Worm (Caenorhabditis elegans) whole organism, L2 larva: ENCODE measurements around the gene cnc-11.

ENCODE experiments used
- C34F6.9 ChIP-seq: fragments of 150-350 bp; optimal IDR thresholded peaks from 2 replicates; lab custom pipeline; 2014; ENCODE audit warnings: missing biosample characterization, missing genetic modification characterization
- Y55F3AM.14 ChIP-seq: fragments of 200-800 bp; sonication (Bioruptor generic); optimal IDR thresholded peaks from 2 replicates; lab custom pipeline; 2018; ENCODE audit warnings: mild to moderate bottlenecking, missing genetic modification characterization, missing compliant biosample characterization
- ZK546.5 ChIP-seq: sonication (generic microtip); optimal IDR thresholded peaks from 2 replicates; lab custom pipeline; 2017; ENCODE audit warnings: missing biosample characterization, missing genetic modification characterization
- alr-1 ChIP-seq: fragments of 150-350 bp; optimal IDR thresholded peaks from 2 replicates; lab custom pipeline; 2014; ENCODE audit warnings: missing biosample characterization, missing genetic modification characterization
- aly-2 ChIP-seq: fragments of 150-350 bp; optimal IDR thresholded peaks from 2 replicates; lab custom pipeline; 2014; ENCODE audit warnings: missing biosample characterization, missing genetic modification characterization
- blmp-1 ChIP-seq: sonication (generic microtip); optimal IDR thresholded peaks from 2 replicates; lab custom pipeline; 2017; ENCODE audit warnings: missing genetic modification characterization, mild to moderate bottlenecking, missing compliant biosample characterization, antibody characterized with exemption, moderate library complexity; ENCODE audit not compliant: insufficient read depth
- ceh-16 ChIP-seq: fragments of 150-350 bp; optimal IDR thresholded peaks from 2 replicates; lab custom pipeline; 2014; ENCODE audit warnings: missing biosample characterization, missing genetic modification characterization
- ceh-82 ChIP-seq: fragments of 150-350 bp; optimal IDR thresholded peaks from 2 replicates; lab custom pipeline; 2014; ENCODE audit warnings: missing biosample characterization, missing genetic modification characterization
- dmd-4 ChIP-seq: sonication (generic microtip); optimal IDR thresholded peaks from 2 replicates; lab custom pipeline; 2017; ENCODE audit warnings: missing biosample characterization, missing genetic modification characterization
- elt-1 ChIP-seq: fragments of 150-350 bp; optimal IDR thresholded peaks from 2 replicates; lab custom pipeline; 2014; ENCODE audit warnings: missing biosample characterization, missing genetic modification characterization
- elt-3 ChIP-seq: sonication (generic microtip); optimal IDR thresholded peaks from 2 replicates; lab custom pipeline; 2017; ENCODE audit warnings: missing biosample characterization, missing genetic modification characterization
- fos-1 ChIP-seq: fragments of 150-350 bp; optimal IDR thresholded peaks from 2 replicates; lab custom pipeline; 2014; ENCODE audit warnings: missing biosample characterization, missing genetic modification characterization
- lin-13 ChIP-seq: fragments of 150-350 bp; optimal IDR thresholded peaks from 2 replicates; lab custom pipeline; 2014; ENCODE audit warnings: missing biosample characterization, missing genetic modification reagents, missing genetic modification characterization
- mab-5 ChIP-seq: fragments of 150-350 bp; optimal IDR thresholded peaks from 2 replicates; lab custom pipeline; 2014; ENCODE audit warnings: missing biosample characterization, missing genetic modification characterization
- nhr-10 ChIP-seq: sonication (generic microtip); optimal IDR thresholded peaks from 2 replicates; lab custom pipeline; 2017; ENCODE audit warnings: missing biosample characterization, missing genetic modification characterization
- nhr-11 ChIP-seq: fragments of 150-350 bp; optimal IDR thresholded peaks from 2 replicates; lab custom pipeline; 2014; ENCODE audit warnings: missing biosample characterization, missing genetic modification characterization
- nhr-12 ChIP-seq: fragments of 150-350 bp; optimal IDR thresholded peaks from 2 replicates; lab custom pipeline; 2014; ENCODE audit warnings: missing biosample characterization, missing genetic modification characterization
- nhr-21 ChIP-seq: fragments of 150-350 bp; optimal IDR thresholded peaks from 2 replicates; lab custom pipeline; 2014; ENCODE audit warnings: missing biosample characterization, missing genetic modification characterization
- nhr-23 ChIP-seq: fragments of 150-350 bp; optimal IDR thresholded peaks from 2 replicates; lab custom pipeline; 2014; ENCODE audit warnings: missing biosample characterization, missing genetic modification reagents, missing genetic modification characterization
- nhr-237 ChIP-seq: fragments of 150-350 bp; optimal IDR thresholded peaks from 2 replicates; lab custom pipeline; 2014; ENCODE audit warnings: missing biosample characterization, missing genetic modification characterization
- nhr-25 ChIP-seq: fragments of 150-350 bp; sonication (generic microtip); optimal IDR thresholded peaks from 3 replicates; lab custom pipeline; 2014; ENCODE audit warnings: missing biosample characterization, missing genetic modification characterization
- nhr-6 ChIP-seq: fragments of 150-350 bp; optimal IDR thresholded peaks from 2 replicates; lab custom pipeline; 2014; ENCODE audit warnings: missing biosample characterization, missing genetic modification characterization
- nhr-77 ChIP-seq: fragments of 150-350 bp; optimal IDR thresholded peaks from 2 replicates; lab custom pipeline; 2014; ENCODE audit warnings: missing biosample characterization, missing genetic modification characterization
- peb-1 ChIP-seq: fragments of 150-350 bp; optimal IDR thresholded peaks from 2 replicates; lab custom pipeline; 2014; ENCODE audit warnings: missing biosample characterization, missing genetic modification characterization
- sem-4 ChIP-seq: fragments of 150-350 bp; optimal IDR thresholded peaks from 2 replicates; lab custom pipeline; 2014; ENCODE audit warnings: missing biosample characterization, missing genetic modification reagents, missing genetic modification characterization
- skn-1 ChIP-seq: sonication (generic microtip); optimal IDR thresholded peaks from 2 replicates; lab custom pipeline; 2017; ENCODE audit warnings: missing biosample characterization, missing genetic modification characterization
- sma-9 ChIP-seq, 2 experiments: fragments of 150-350 bp in 1 of 2; sonication (generic microtip) in 1 of 2; optimal IDR thresholded peaks; 2 replicates each; lab custom pipeline; 2014 to 2016; ENCODE audit warnings: missing genetic modification characterization in 2 of 2, mild to moderate bottlenecking in 1 of 2, missing biosample characterization in 1 of 2, missing compliant biosample characterization in 1 of 2, missing genetic modification reagents in 1 of 2, moderate library complexity in 1 of 2
- snpc-4 ChIP-seq: fragments of 150-350 bp; optimal IDR thresholded peaks from 2 replicates; lab custom pipeline; 2014; ENCODE audit warnings: missing biosample characterization, missing genetic modification characterization
- unc-39 ChIP-seq: fragments of 150-350 bp; optimal IDR thresholded peaks from 2 replicates; lab custom pipeline; 2014; ENCODE audit warnings: missing biosample characterization, missing genetic modification characterization
- unc-55 ChIP-seq: fragments of 150-350 bp; sonication (generic microtip); optimal IDR thresholded peaks from 3 replicates; lab custom pipeline; 2014; ENCODE audit warnings: missing biosample characterization, missing genetic modification reagents, missing genetic modification characterization
- unc-62 ChIP-seq: fragments of 150-350 bp; optimal IDR thresholded peaks from 2 replicates; lab custom pipeline; 2014; ENCODE audit warnings: missing biosample characterization, missing genetic modification reagents, missing genetic modification characterization
- zag-1 ChIP-seq: fragments of 150-350 bp; optimal IDR thresholded peaks from 2 replicates; lab custom pipeline; 2014; ENCODE audit warnings: missing biosample characterization, missing genetic modification characterization
- ztf-1 ChIP-seq: fragments of 200-800 bp; sonication (Bioruptor generic); conservative IDR thresholded peaks from 2 replicates; pipeline ENCODE4 v1.3.6; 2022; ENCODE audit warnings: missing genetic modification characterization, missing compliant biosample characterization
- ztf-11 ChIP-seq: sonication (generic microtip); optimal IDR thresholded peaks from 2 replicates; lab custom pipeline; 2017; ENCODE audit warnings: missing biosample characterization, missing genetic modification characterization

The cnc-11 gene

ce11 chrV:1442042-1442441, at the start of gene cnc-11:
cnc-11 (plus strand) TSS chrV:1442342.
- no peak for TF ChIP-seq snpc-4
- TF ChIP-seq nhr-11, result no peak
- no peak for TF ChIP-seq mab-5 (tag; lab: Kevin White, UChicago)
- no peak for TF ChIP-seq ztf-1 (GFP tag; lab: Robert Waterston, UW)
- TF ChIP-seq unc-39 (tag; lab: Kevin White, UChicago), result no peak
- no peak for TF ChIP-seq unc-55 (GFP tag; lab: Kevin White, UChicago)
- no peak for TF ChIP-seq sem-4 (tag; lab: Kevin White, UChicago)
- TF ChIP-seq, all 48 proteins: peak for 0

DNA sequence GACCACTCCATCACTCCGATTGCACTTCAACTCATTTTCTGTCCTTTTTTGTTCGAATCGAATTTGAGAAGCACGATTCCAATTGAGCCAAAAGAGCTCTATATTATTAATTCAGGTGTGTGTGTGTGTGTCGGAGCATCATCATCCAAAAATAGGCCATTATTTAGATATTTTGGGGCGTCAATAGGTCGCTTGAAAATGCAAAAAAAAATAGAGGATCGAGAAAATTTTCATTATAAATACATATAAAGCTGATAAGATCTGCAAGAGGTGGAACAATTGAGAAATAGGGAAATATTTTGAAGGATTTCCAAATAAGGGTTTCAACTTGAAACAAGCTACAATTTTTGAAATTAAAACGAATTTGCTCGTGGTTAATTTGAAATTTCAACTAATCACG, 49.2 kb upstream of the cnc-11 start, which contains the start of gene Y75B7AR.1:
Y75B7AR.1 (minus strand) TSS at position 101 of the 400 bp plus-strand sequence.
- TF ChIP-seq nhr-237 (tag; lab: Kevin White, UChicago), result no peak

DNA sequence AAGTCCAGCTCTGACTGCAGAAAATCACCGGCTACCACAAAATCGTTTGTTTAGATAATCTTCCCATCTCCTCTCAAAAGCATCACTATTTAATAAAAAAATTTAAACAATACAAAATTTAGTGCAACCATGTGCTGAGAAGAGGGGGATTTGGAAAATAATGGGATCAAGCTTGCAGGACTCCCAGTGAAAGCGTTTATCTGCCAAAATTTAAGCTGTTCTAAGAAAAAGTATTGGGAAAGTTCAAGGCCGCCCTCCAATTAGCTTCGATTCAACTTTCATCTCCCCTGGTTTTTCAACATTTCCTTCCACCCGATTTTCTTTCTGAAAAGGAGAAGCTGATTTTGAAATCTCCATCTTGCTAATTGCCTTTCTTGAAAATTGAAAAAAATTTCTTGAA, 34.0 kb upstream of the cnc-11 start:
- TF ChIP-seq nhr-21 (no peak), ceh-82 (tag; lab: Kevin White, UChicago) (no peak), peb-1 (no peak), ceh-16 (tag; lab: Kevin White, UChicago) (no peak), zag-1 (tag; lab: Kevin White, UChicago) (no peak), sma-9 (GFP tag; optimal IDR thresholded peaks at IDR 0.05; lab: Kevin White, UChicago) (no peak), sma-9 (tag; optimal IDR thresholded peaks at IDR 0.05; lab: Kevin White, UChicago) (no peak), nhr-23 (tag; lab: Kevin White, UChicago) (no peak)

DNA sequence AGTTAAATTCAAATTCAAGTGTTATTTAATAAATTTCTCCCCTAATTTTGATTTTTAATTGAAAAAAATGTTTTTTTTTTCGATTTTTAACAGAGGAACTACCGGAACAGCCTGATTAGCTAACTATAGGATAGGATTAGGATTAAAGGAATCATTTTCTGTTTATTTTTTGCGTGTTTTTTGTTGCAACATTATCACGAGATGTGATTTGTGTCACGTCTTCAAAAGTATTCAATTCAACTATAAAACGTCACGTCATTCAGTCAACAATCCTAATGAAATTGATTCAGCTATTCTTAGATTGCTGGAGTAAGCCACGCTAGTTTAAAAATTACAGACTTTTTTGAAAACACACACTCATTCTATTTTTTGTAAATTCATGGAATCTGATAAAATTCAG, 31.4 kb upstream of the cnc-11 start:
- TF ChIP-seq nhr-237 (tag; lab: Kevin White, UChicago) (no peak), nhr-77 (no peak), lin-13 (GFP tag; lab: Kevin White, UChicago) (no peak), sma-9 (GFP tag; optimal IDR thresholded peaks at IDR 0.05; lab: Kevin White, UChicago) (no peak), sma-9 (tag; optimal IDR thresholded peaks at IDR 0.05; lab: Kevin White, UChicago) (no peak), nhr-25 (tag; lab: Kevin White, UChicago) (no peak), ceh-16 (tag; lab: Kevin White, UChicago) (no peak), ztf-1 (GFP tag; lab: Robert Waterston, UW) (no peak), sem-4 (tag; lab: Kevin White, UChicago) (no peak), ztf-11 (tag; lab: Kevin White, UChicago) (no peak), Y55F3AM.14 (GFP tag; lab: Kevin White, UChicago) (no peak), skn-1 (tag; lab: Kevin White, UChicago) (no peak), unc-55 (GFP tag; lab: Kevin White, UChicago) (no peak)
- TF ChIP-seq, all 48 proteins: peak for 0

- no peak for TF ChIP-seq nhr-6 (tag; lab: Kevin White, UChicago)
- TF ChIP-seq nhr-10 (tag; lab: Kevin White, UChicago), result no peak
- TF ChIP-seq ztf-11 (tag; lab: Kevin White, UChicago), result no peak
- no peak for TF ChIP-seq aly-2 (tag; lab: Kevin White, UChicago)
These were observed 30.7 kb upstream of the cnc-11 start, which contains the start of gene snt-5 for ce11 chrV:1411459-1411858. snt-5 (minus strand) TSS chrV:1411559.

DNA sequence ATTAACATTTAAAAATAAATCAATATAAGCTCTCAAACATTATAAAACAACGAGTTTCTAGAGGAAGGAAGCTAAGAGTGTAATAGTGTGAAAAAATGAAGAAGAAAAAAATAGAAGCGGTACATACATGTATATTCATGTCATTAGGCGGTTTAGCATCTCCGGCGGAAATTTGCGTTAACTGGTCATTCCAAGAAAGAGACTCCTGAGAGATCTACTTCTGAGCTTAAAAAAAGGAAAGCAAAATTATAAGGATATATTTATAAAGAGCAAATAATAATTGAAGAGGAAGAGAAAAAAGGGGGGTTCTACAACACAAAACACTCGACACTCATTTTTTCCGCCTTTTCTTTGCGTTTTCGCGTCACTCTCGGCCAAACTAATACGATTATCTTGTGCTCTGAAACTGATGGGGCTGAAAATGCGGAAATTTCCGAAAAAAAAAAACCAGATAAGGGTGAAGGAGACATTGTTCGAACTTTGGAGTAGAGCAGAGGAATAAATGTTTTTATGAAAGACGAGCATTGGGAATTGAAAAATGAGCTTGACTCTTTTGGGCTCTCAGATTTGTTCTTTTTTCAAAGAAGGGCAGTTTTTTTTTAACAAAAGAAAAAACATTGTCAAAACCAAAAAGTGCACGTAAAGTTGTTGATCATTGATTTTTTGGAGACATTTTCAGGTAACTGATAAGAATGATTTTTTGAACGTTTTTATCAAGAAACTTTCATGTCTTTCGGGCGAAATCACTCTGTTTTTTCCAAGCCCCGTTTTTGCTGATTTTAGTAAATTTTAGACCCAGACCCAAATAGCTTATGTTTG, 27.3 kb upstream of the cnc-11 start:
- TF ChIP-seq fos-1 (tag; lab: Kevin White, UChicago), result peak; percentile 42
- no peak for TF ChIP-seq elt-3 (tag; lab: Kevin White, UChicago)

DNA sequence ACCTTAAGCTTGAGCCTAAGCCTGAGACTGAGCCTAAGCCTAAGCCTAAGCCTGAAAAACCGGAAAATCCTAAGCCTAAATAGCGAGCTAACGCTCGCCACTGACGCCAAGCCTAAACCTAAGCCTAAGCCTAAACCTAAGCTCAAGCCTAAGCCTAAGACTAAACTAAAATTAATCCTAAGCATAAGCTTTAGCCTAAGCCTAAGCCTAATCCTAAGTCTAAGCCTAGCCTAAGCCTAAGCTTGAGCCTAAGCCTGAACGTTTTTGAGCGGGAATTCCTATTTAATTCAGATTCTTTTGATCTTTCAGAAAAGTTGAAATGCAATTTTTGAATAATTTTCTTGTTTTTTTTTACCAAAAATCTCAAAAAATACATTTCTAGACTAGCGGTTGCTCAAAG, 26.0 kb upstream of the cnc-11 start:
- TF ChIP-seq nhr-237 (tag; lab: Kevin White, UChicago), result no peak
- no peak for TF ChIP-seq alr-1 (tag; lab: Kevin White, UChicago)
- TF ChIP-seq unc-62 (GFP tag; lab: Kevin White, UChicago), result no peak
- no peak for TF ChIP-seq nhr-12 (tag; lab: Kevin White, UChicago)
- no peak for TF ChIP-seq elt-1 (tag; lab: Kevin White, UChicago)
- TF ChIP-seq ZK546.5 (tag; lab: Kevin White, UChicago), result no peak
- TF ChIP-seq dmd-4 (tag; lab: Kevin White, UChicago), result no peak
- no peak for TF ChIP-seq unc-39 (tag; lab: Kevin White, UChicago)
- no peak for TF ChIP-seq ceh-16 (tag; lab: Kevin White, UChicago)
- TF ChIP-seq snpc-4, result no peak
- no peak for TF ChIP-seq sem-4 (tag; lab: Kevin White, UChicago)
- no peak for TF ChIP-seq C34F6.9
- no peak for TF ChIP-seq blmp-1 (tag; lab: Kevin White, UChicago)
- TF ChIP-seq nhr-77, result no peak
- TF ChIP-seq, all 48 proteins: peak for 0
